Worm (Caenorhabditis elegans) whole organism, early embryonic: ENCODE results near the gene Y43F8B.10.

Experiments
- ama-1 ChIP-seq: fragments of 150-350 bp; optimal IDR thresholded peaks from 2 replicates; lab custom pipeline; 2014
- flt-1 ChIP-seq: fragments of 200-800 bp; sonication (Bioruptor generic); IDR thresholded peaks from 2 replicates; pipeline ENCODE4 v1.3.6; 2022; ENCODE audit warnings: missing genetic modification characterization, missing compliant biosample characterization
- tbx-37 ChIP-seq: fragments of 200-800 bp; sonication (Bioruptor generic); conservative IDR thresholded peaks from 2 replicates; pipeline ENCODE4 v1.3.6; 2022; ENCODE audit warnings: missing genetic modification reagents, missing genetic modification characterization, missing compliant biosample characterization

ce11 chrV:19510352-19510751 is 36.1 kb downstream of the Y43F8B.10 start:
- TF ChIP-seq tbx-37 (GFP tag; lab: Robert Waterston, UW), result no peak
- TF ChIP-seq ama-1, result no peak
- no peak for TF ChIP-seq flt-1 (GFP tag; lab: Robert Waterston, UW)
